Worm (Caenorhabditis elegans) whole organism, young adult: ENCODE results near the gene W04D2.4.

ENCODE experiments used
- B0019.2 ChIP-seq: fragments of 200-800 bp; sonication (Bioruptor generic); conservative IDR thresholded peaks from 2 replicates; pipeline ENCODE4 v1.3.6; 2022; ENCODE audit warnings: missing genetic modification reagents, missing genetic modification characterization, missing compliant biosample characterization
- B0035.1 ChIP-seq: sonication (generic microtip); optimal IDR thresholded peaks from 2 replicates; lab custom pipeline; 2016; ENCODE audit warnings: missing genetic modification characterization, mild to moderate bottlenecking, missing compliant biosample characterization, missing genotype, missing genetic modification reagents
- B0261.1 ChIP-seq: sonication (generic microtip); optimal IDR thresholded peaks from 2 replicates; lab custom pipeline; 2016; ENCODE audit warnings: mild to moderate bottlenecking, missing genetic modification characterization, moderate library complexity, missing compliant biosample characterization
- F57A8.1 ChIP-seq: fragments of 200-800 bp; sonication (Bioruptor generic); optimal IDR thresholded peaks from 2 replicates; lab custom pipeline; 2018; ENCODE audit warnings: mild to moderate bottlenecking, missing genetic modification characterization, moderate library complexity, missing compliant biosample characterization
- F57C9.4 ChIP-seq: sonication (generic microtip); optimal IDR thresholded peaks from 2 replicates; lab custom pipeline; 2017; ENCODE audit warnings: mild to moderate bottlenecking, missing genetic modification characterization, missing compliant biosample characterization
- K11D2.4 ChIP-seq: fragments of 200-800 bp; sonication (Bioruptor generic); IDR thresholded peaks from 2 replicates; pipeline ENCODE4 v1.3.6; 2022; ENCODE audit warnings: missing genetic modification reagents, missing genetic modification characterization, missing compliant biosample characterization
- ZK185.1 ChIP-seq: sonication (generic microtip); optimal IDR thresholded peaks from 2 replicates; lab custom pipeline; 2016; ENCODE audit warnings: mild to moderate bottlenecking, missing genetic modification characterization, missing compliant biosample characterization; ENCODE audit not compliant: poor library complexity, severe bottlenecking
- akir-1 ChIP-seq: fragments of 200-800 bp; sonication (Bioruptor generic); optimal IDR thresholded peaks from 2 replicates; lab custom pipeline; 2018; ENCODE audit warnings: mild to moderate bottlenecking, missing genetic modification characterization, moderate library complexity, missing compliant biosample characterization
- aptf-3 ChIP-seq: fragments of 200-800 bp; sonication (Bioruptor generic); IDR thresholded peaks from 2 replicates; pipeline ENCODE4 v1.3.6; 2022; ENCODE audit warnings: missing genetic modification characterization, missing compliant biosample characterization
- athp-1 ChIP-seq: sonication (generic microtip); optimal IDR thresholded peaks from 2 replicates; lab custom pipeline; 2017; ENCODE audit warnings: mild to moderate bottlenecking, missing genetic modification characterization, missing compliant biosample characterization
- bed-1 ChIP-seq: fragments of 200-800 bp; sonication (Bioruptor generic); IDR thresholded peaks from 2 replicates; pipeline ENCODE4 v1.3.6; 2022; ENCODE audit warnings: missing genetic modification reagents, missing genetic modification characterization, missing compliant biosample characterization
- cebp-1 ChIP-seq, 2 experiments: fragments of 200-800 bp in 1 of 2; sonication (Bioruptor generic) in 1 of 2; sonication (generic microtip) in 1 of 2; IDR thresholded peaks in 1 of 2; optimal IDR thresholded peaks in 1 of 2; 2 replicates each; pipeline versions ENCODE4 v1.3.6 to Lab custom; 2017 to 2022; ENCODE audit warnings: missing compliant biosample characterization in 2 of 2, missing genetic modification characterization in 2 of 2, mild to moderate bottlenecking in 1 of 2, missing genetic modification reagents in 1 of 2, moderate library complexity in 1 of 2
- cebp-2 ChIP-seq: fragments of 200-800 bp; sonication (Bioruptor generic); IDR thresholded peaks from 2 replicates; pipeline ENCODE4 v1.3.6; 2022; ENCODE audit warnings: missing genetic modification characterization, missing compliant biosample characterization
- ceh-27 ChIP-seq: fragments of 200-800 bp; sonication (Bioruptor generic); optimal IDR thresholded peaks from 2 replicates; lab custom pipeline; 2018; ENCODE audit warnings: mild to moderate bottlenecking, missing genetic modification characterization, moderate library complexity, missing compliant biosample characterization
- ceh-79 ChIP-seq: sonication (generic microtip); optimal IDR thresholded peaks from 2 replicates; lab custom pipeline; 2017; ENCODE audit warnings: mild to moderate bottlenecking, missing genetic modification characterization, missing compliant biosample characterization
- chd-7 ChIP-seq: sonication (generic microtip); optimal IDR thresholded peaks from 2 replicates; lab custom pipeline; 2016; ENCODE audit warnings: mild to moderate bottlenecking, missing genetic modification characterization, moderate library complexity, missing compliant biosample characterization
- dox-1 ChIP-seq: fragments of 200-800 bp; sonication (Bioruptor generic); IDR thresholded peaks from 2 replicates; pipeline ENCODE4 v1.3.6; 2022; ENCODE audit warnings: missing genetic modification reagents, missing genetic modification characterization, missing compliant biosample characterization
- dpff-1 ChIP-seq: sonication (generic microtip); optimal IDR thresholded peaks from 2 replicates; lab custom pipeline; 2017; ENCODE audit warnings: mild to moderate bottlenecking, missing genetic modification characterization, missing compliant biosample characterization
- egl-44 ChIP-seq: fragments of 200-800 bp; sonication (Bioruptor generic); IDR thresholded peaks from 2 replicates; pipeline ENCODE4 v1.3.6; 2022; ENCODE audit warnings: missing genetic modification reagents, missing genetic modification characterization, missing compliant biosample characterization
- ets-4 ChIP-seq: fragments of 200-800 bp; sonication (Bioruptor generic); optimal IDR thresholded peaks from 2 replicates; lab custom pipeline; 2018; ENCODE audit warnings: mild to moderate bottlenecking, missing genetic modification characterization, missing compliant biosample characterization
- fkh-3 ChIP-seq: sonication (generic microtip); optimal IDR thresholded peaks from 2 replicates; lab custom pipeline; 2016; ENCODE audit warnings: mild to moderate bottlenecking, missing genetic modification characterization, missing compliant biosample characterization
- hlh-12 ChIP-seq: sonication (generic microtip); optimal IDR thresholded peaks from 2 replicates; lab custom pipeline; 2016; ENCODE audit warnings: missing genetic modification characterization, missing compliant biosample characterization
- hlh-26 ChIP-seq: fragments of 200-800 bp; sonication (Bioruptor generic); conservative IDR thresholded peaks from 2 replicates; pipeline ENCODE4 v1.3.6; 2022; ENCODE audit warnings: missing genetic modification reagents, missing genetic modification characterization, missing compliant biosample characterization
- let-607 ChIP-seq, 2 experiments: fragments of 200-800 bp in 1 of 2; sonication (Bioruptor generic) in 1 of 2; sonication (generic microtip) in 1 of 2; optimal IDR thresholded peaks; 2 replicates each; lab custom pipeline; 2016 to 2018; ENCODE audit warnings: mild to moderate bottlenecking in 2 of 2, missing compliant biosample characterization in 2 of 2, missing genetic modification characterization in 2 of 2, moderate library complexity in 2 of 2, missing genotype in 1 of 2
- lin-26 ChIP-seq: fragments of 200-800 bp; sonication (Bioruptor generic); IDR thresholded peaks from 2 replicates; pipeline ENCODE4 v1.3.6; 2022; ENCODE audit warnings: missing genetic modification reagents, missing genetic modification characterization, missing compliant biosample characterization
- lin-40 ChIP-seq: sonication (generic microtip); optimal IDR thresholded peaks from 2 replicates; lab custom pipeline; 2016; ENCODE audit warnings: missing genetic modification characterization, mild to moderate bottlenecking, missing compliant biosample characterization, missing genotype, missing genetic modification reagents
- mes-4 ChIP-seq: sonication (generic microtip); optimal IDR thresholded peaks from 2 replicates; lab custom pipeline; 2016; ENCODE audit warnings: missing genotype, missing genetic modification characterization, missing compliant biosample characterization
- nfya-1 ChIP-seq: sonication (generic microtip); optimal IDR thresholded peaks from 2 replicates; lab custom pipeline; 2017; ENCODE audit warnings: antibody characterized with exemption, missing compliant biosample characterization, missing genetic modification characterization, borderline replicate concordance; ENCODE audit not compliant: insufficient read depth
- nfyb-1 ChIP-seq: fragments of 200-800 bp; sonication (Bioruptor generic); IDR thresholded peaks from 2 replicates; pipeline ENCODE4 v1.3.6; 2022; ENCODE audit warnings: missing genetic modification reagents, missing genetic modification characterization, missing compliant biosample characterization
- nhr-27 ChIP-seq: fragments of 200-800 bp; sonication (Bioruptor generic); optimal IDR thresholded peaks from 2 replicates; lab custom pipeline; 2018; ENCODE audit warnings: mild to moderate bottlenecking, missing genetic modification characterization, moderate library complexity, missing compliant biosample characterization
- nhr-80 ChIP-seq: sonication (generic microtip); optimal IDR thresholded peaks from 2 replicates; lab custom pipeline; 2016; ENCODE audit warnings: missing genetic modification characterization, missing compliant biosample characterization
- pha-4 ChIP-seq: fragments of 150-350 bp; sonication (generic microtip); optimal IDR thresholded peaks from 2 replicates; lab custom pipeline; 2014; ENCODE audit warnings: missing biosample characterization, missing genetic modification reagents, missing genetic modification characterization
- rcor-1 ChIP-seq: fragments of 200-800 bp; sonication (Bioruptor generic); IDR thresholded peaks from 2 replicates; pipeline ENCODE4 v1.3.6; 2022; ENCODE audit warnings: missing genetic modification reagents, missing genetic modification characterization, missing compliant biosample characterization
- repo-1 ChIP-seq: sonication (generic microtip); optimal IDR thresholded peaks from 2 replicates; lab custom pipeline; 2017; ENCODE audit warnings: mild to moderate bottlenecking, missing genetic modification characterization, missing compliant biosample characterization
- tbp1 ChIP-seq: fragments of 200-800 bp; sonication (Bioruptor generic); optimal IDR thresholded peaks from 2 replicates; lab custom pipeline; 2018; ENCODE audit warnings: mild to moderate bottlenecking, missing genetic modification characterization, missing compliant biosample characterization
- tbx-9 ChIP-seq: sonication (generic microtip); optimal IDR thresholded peaks from 2 replicates; lab custom pipeline; 2016; ENCODE audit warnings: borderline replicate concordance, missing genetic modification characterization, inconsistent platforms, missing compliant biosample characterization
- unc-62 ChIP-seq: fragments of 150-350 bp; optimal IDR thresholded peaks from 2 replicates; lab custom pipeline; 2014; ENCODE audit warnings: missing biosample characterization, missing genetic modification reagents, missing genetic modification characterization
- zim-3 ChIP-seq: sonication (generic microtip); optimal IDR thresholded peaks from 2 replicates; lab custom pipeline; 2017; ENCODE audit warnings: mild to moderate bottlenecking, missing genetic modification characterization, moderate library complexity, missing compliant biosample characterization
- ztf-22 ChIP-seq: fragments of 200-800 bp; sonication (Bioruptor generic); optimal IDR thresholded peaks from 2 replicates; lab custom pipeline; 2018; ENCODE audit warnings: mild to moderate bottlenecking, missing genetic modification characterization, moderate library complexity, missing compliant biosample characterization
- ztf-26 ChIP-seq: sonication (generic microtip); optimal IDR thresholded peaks from 2 replicates; lab custom pipeline; 2017; ENCODE audit warnings: missing genetic modification characterization, missing compliant biosample characterization
- ztf-3 ChIP-seq: fragments of 200-800 bp; sonication (Bioruptor generic); optimal IDR thresholded peaks from 2 replicates; lab custom pipeline; 2018; ENCODE audit warnings: mild to moderate bottlenecking, missing genetic modification characterization, missing compliant biosample characterization

Gene W04D2.4

ce11 chrV:12512773-12513172, 15.2 kb upstream of the W04D2.4 start, which contains the start of the genes T28H10.2 and lgmn-1:
T28H10.2 (minus strand) TSS chrV:12512949.
lgmn-1 (plus strand) TSS chrV:12513056.
- TF ChIP-seq tbp1 (GFP tag; lab: Kevin White, UChicago) (no peak), nfya-1 (tag; lab: Kevin White, UChicago) (no peak), nfyb-1 (GFP tag; lab: Robert Waterston, UW) (0 out of 2 replicates have a peak, but pooled peaks have one; percentile 29), cebp-1 (GFP tag; IDR thresholded peaks at IDR 0.05; lab: Robert Waterston, UW) (0 out of 2 replicates have a peak, but pooled peaks have one; percentile 17), cebp-1 (tag; optimal IDR thresholded peaks at IDR 0.05; lab: Kevin White, UChicago) (peak; percentile 38), lin-26 (GFP tag; lab: Robert Waterston, UW) (0 out of 2 replicates have a peak, but pooled peaks have one; percentile 16), dox-1 (0 out of 2 replicates have a peak, but pooled peaks have one; percentile 11), unc-62 (GFP tag; lab: Kevin White, UChicago) (peak; percentile 61), lin-40 (no peak), nhr-27 (tag; lab: Kevin White, UChicago) (no peak), nhr-80 (tag; lab: Kevin White, UChicago) (peak; percentile 82), let-607 (tag; optimal IDR thresholded peaks at IDR 0.05; lab: Kevin White, UChicago) (peak in 1 of 2 experiments; percentile 42), egl-44 (GFP tag; lab: Robert Waterston, UW) (peak; percentile 47; the same call in 1 of the 2 replicates)
- TF ChIP-seq, all 124 proteins: peak for 8

DNA sequence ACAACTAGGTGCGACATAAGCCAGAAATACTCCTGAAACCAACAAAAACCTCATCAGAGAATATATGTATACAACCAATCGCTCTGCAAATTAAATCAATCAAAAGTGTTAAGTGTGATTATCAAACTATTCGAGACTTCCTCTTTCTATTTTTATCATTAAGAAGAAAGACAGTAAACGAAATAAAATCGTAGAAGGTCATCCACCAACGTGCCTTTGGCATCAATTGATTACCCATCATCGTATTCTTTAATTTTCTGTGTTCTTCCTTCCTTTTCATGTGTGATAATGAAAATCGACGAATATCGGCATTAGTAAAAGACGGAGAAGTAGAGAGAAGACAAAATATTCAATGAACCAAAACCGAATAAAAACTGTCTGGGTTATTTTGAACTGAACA, 14.4 kb upstream of the W04D2.4 start:
- TF ChIP-seq B0019.2 (GFP tag; lab: Robert Waterston, UW) (no peak), cebp-2 (GFP tag; lab: Robert Waterston, UW) (no peak), hlh-26 (no peak), dox-1 (no peak), akir-1 (GFP tag; lab: Kevin White, UChicago) (no peak), pha-4 (tag; lab: Kevin White, UChicago) (no peak), rcor-1 (GFP tag; lab: Robert Waterston, UW) (no peak), ZK185.1 (tag; lab: Kevin White, UChicago) (no peak), K11D2.4 (no peak), egl-44 (GFP tag; lab: Robert Waterston, UW) (no peak), B0261.1 (tag; lab: Kevin White, UChicago) (no peak), aptf-3 (GFP tag; lab: Robert Waterston, UW) (no peak), bed-1 (GFP tag; lab: Robert Waterston, UW) (no peak)

DNA sequence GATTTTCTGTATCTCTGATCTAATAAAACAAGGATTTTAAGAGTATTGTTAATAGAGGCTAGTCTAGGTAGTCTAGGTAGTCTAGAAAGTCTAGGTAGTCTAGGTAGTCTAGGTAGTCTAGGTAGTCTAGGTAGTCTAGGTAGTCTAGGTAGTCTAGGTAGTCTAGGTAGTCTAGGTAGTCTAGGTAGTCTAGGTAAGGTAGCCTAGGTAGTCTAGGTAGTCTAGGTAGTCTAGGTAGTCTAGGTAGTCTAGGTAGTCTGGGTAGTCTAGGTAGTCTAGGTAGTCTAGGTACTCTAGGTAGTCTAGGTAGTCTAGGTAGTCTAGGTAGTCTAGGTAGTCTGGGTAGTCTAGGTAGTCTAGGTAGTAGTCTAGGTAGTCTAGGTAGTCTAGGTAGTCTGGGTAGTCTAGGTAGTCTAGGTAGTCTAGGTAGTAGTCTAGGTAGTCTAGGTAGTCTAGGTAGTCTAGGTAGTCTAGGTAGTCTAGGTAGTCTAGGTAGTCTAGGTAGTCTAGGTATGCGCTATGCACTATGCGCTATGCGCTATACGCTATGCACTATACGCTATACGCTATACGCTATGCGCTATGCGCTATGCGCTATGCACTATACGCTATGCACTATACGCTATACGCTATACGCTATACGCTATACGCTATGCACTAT, 12.5 kb upstream of the W04D2.4 start:
- TF ChIP-seq ZK185.1 (tag; lab: Kevin White, UChicago) (peak; percentile 47), ceh-27 (GFP tag; lab: Kevin White, UChicago) (peak; percentile 55), tbx-9 (tag; lab: Kevin White, UChicago) (peak; percentile 38), B0035.1 (tag; lab: Kevin White, UChicago) (peak; percentile 47), ets-4 (GFP tag; lab: Kevin White, UChicago) (peak; percentile 2), chd-7 (tag; lab: Kevin White, UChicago) (peak; percentile 69), ceh-79 (tag; lab: Kevin White, UChicago) (peak; percentile 27), zim-3 (tag; lab: Kevin White, UChicago) (peak; percentile 79), F57A8.1 (peak; percentile 62), repo-1 (tag; lab: Kevin White, UChicago) (peak; percentile 67), tbp1 (GFP tag; lab: Kevin White, UChicago) (peak; percentile 13), F57C9.4 (tag; lab: Kevin White, UChicago) (peak; percentile 63), ztf-3 (peak; percentile 29), mes-4 (peak; percentile 65), nfya-1 (tag; lab: Kevin White, UChicago) (peak; percentile 57), ztf-22 (peak; percentile 61), fkh-3 (peak; percentile 53), dpff-1 (tag; lab: Kevin White, UChicago) (peak; percentile 58), hlh-12 (tag; lab: Kevin White, UChicago) (peak; percentile 43), let-607 (tag; optimal IDR thresholded peaks at IDR 0.05; lab: Kevin White, UChicago) (peak in 1 of 2 experiments; percentile 38), athp-1 (peak; percentile 60), ztf-26 (tag; lab: Kevin White, UChicago) (peak; percentile 61)
- TF ChIP-seq, all 124 proteins: peak for 22; not testable (repeated sequence) for 102
